Worm (Caenorhabditis elegans): Measurements from ENCODE around the gene T25B9.2.

DNA sequence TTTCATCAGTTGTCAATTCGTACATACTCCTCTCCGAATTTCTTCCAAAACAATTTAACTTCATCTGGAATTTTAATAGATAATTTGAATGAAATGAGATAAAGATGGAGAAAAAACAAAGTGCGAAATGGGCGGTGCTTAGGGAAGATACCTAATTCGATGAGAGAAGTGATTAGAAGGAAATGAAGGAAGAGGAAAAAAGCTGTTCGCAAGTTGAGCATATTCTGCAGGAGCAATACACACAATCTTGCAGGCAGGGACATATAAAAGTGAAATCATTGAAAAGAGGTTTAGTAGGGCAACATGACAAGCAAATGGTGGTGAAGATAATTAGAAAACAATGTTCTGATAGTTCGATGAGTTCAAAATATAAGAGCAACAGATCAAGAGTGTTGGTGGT, 39.9 kb downstream of the T25B9.2 start, which contains the start of gene glb-21:
- TF ChIP-seq ces-1 (GFP tag; optimal IDR thresholded peaks at IDR 0.05) (no peak), zip-8 (tag; optimal IDR thresholded peaks at IDR 0.05) (no peak), cnd-1 (tag; optimal IDR thresholded peaks at IDR 0.05) (no peak), lin-13 (tag; optimal IDR thresholded peaks at IDR 0.05) (no peak), ceh-43 (GFP tag; optimal IDR thresholded peaks at IDR 0.05) (no peak), elt-3 (tag; optimal IDR thresholded peaks at IDR 0.05) (no peak), nhr-12 (tag; optimal IDR thresholded peaks at IDR 0.05) (no peak), nhr-237 (tag; optimal IDR thresholded peaks at IDR 0.05) (no peak), unc-62 (GFP tag; optimal IDR thresholded peaks at IDR 0.05) (no peak), bed-3 (GFP tag; optimal IDR thresholded peaks at IDR 0.05) (no peak)

Data from whole organism, mixed stage, embryonic.